Fruit fly (Drosophila melanogaster): ENCODE results near the gene Btk.

Gene Btk

dm6 chr2L:8307817-8308551 lies 7.1 kb upstream of the Btk start, which contains the start of the genes Ostgamma and Mettl14 (continued):
- no peak for TF ChIP-seq Side (GFP tag; optimal IDR thresholded peaks at IDR 0.05)
- TF ChIP-seq CG9727 (GFP tag; optimal IDR thresholded peaks at IDR 0.05): no peak
- TF ChIP-seq p53 (GFP tag; optimal IDR thresholded peaks at IDR 0.05): no peak
- peak; percentile 59; the same call in 2 of the 3 replicates for TF ChIP-seq HLH4C (GFP tag; IDR thresholded peaks at IDR 0.05; ENCODE audit: partially characterized antibody)
- no peak for TF ChIP-seq pfk (GFP tag; optimal IDR thresholded peaks at IDR 0.05)
- TF ChIP-seq CG8388 (GFP tag; optimal IDR thresholded peaks at IDR 0.05): peak; percentile 16
- peak; percentile 31 for TF ChIP-seq CG18262 (tag; optimal IDR thresholded peaks at IDR 0.05)
- peak; percentile 36 for TF ChIP-seq trem (tag; optimal IDR thresholded peaks at IDR 0.05)
- TF ChIP-seq CG9817 (tag; optimal IDR thresholded peaks at IDR 0.05): peak; percentile 3
- TF ChIP-seq HLH54F (GFP tag; optimal IDR thresholded peaks at IDR 0.05): no peak
- no peak for TF ChIP-seq CG14050 (GFP tag; IDR thresholded peaks at IDR 0.05)
- TF ChIP-seq CG6813 (GFP tag; optimal IDR thresholded peaks at IDR 0.05): no peak

dm6 chr2L:8305409-8305808 lies 4.5 kb upstream of the Btk start, which contains the start of gene CG7840:
TSS of gene CG7840 (plus strand) at chr2L:8305586.
- TF ChIP-seq CG2129 (GFP tag; IDR thresholded peaks at IDR 0.05; ENCODE audit: partially characterized antibody): peak; percentile 79
- TF ChIP-seq CoRest (tag; optimal IDR thresholded peaks at IDR 0.05): peak; percentile 3
- TF ChIP-seq stwl (tag; optimal IDR thresholded peaks at IDR 0.05): peak; percentile 14
- TF ChIP-seq knrl (GFP tag; IDR thresholded peaks at IDR 0.05; ENCODE audit: partially characterized antibody): peak; percentile 85
- no peak for TF ChIP-seq Hr78 (GFP tag; optimal IDR thresholded peaks at IDR 0.05)
- TF ChIP-seq CG3995 (GFP tag; optimal IDR thresholded peaks at IDR 0.05): peak; percentile 77
- no peak for TF ChIP-seq Dbx (GFP tag; IDR thresholded peaks at IDR 0.05)
- TF ChIP-seq tna (GFP tag; IDR thresholded peaks at IDR 0.05; ENCODE audit: partially characterized antibody): peak; percentile 78
- no peak for TF ChIP-seq insv (GFP tag; optimal IDR thresholded peaks at IDR 0.05)
- no peak for TF ChIP-seq CG12299 (tag; optimal IDR thresholded peaks at IDR 0.05)
- peak; percentile 83 for TF ChIP-seq CG7963 (GFP tag; IDR thresholded peaks at IDR 0.05; ENCODE audit: partially characterized antibody)
- no peak for TF ChIP-seq CG10209 (GFP tag; optimal IDR thresholded peaks at IDR 0.05)
- no peak for TF ChIP-seq pum (GFP tag; optimal IDR thresholded peaks at IDR 0.05)
- TF ChIP-seq trem (tag; optimal IDR thresholded peaks at IDR 0.05): peak; percentile 32
- TF ChIP-seq CG15514 (GFP tag; optimal IDR thresholded peaks at IDR 0.05): peak; percentile 54
- no peak for TF ChIP-seq CG14667 (GFP tag; IDR thresholded peaks at IDR 0.05)
- TF ChIP-seq Elba2 (GFP tag; optimal IDR thresholded peaks at IDR 0.05): no peak
- no peak for TF ChIP-seq gfzf (GFP tag; optimal IDR thresholded peaks at IDR 0.05)
- no peak for TF ChIP-seq Six4 (GFP tag; optimal IDR thresholded peaks at IDR 0.05)
- TF ChIP-seq sens (GFP tag): no peak
- TF ChIP-seq BEAF-32 (GFP tag; optimal IDR thresholded peaks at IDR 0.05): peak; percentile 80
- peak; percentile 57; the same call in 1 of the 3 replicates for TF ChIP-seq CG11560 (tag; IDR thresholded peaks at IDR 0.05)
- peak; percentile 92 for TF ChIP-seq zen2 (GFP tag; IDR thresholded peaks at IDR 0.05; ENCODE audit: partially characterized antibody)
- TF ChIP-seq Bteb2 (GFP tag; optimal IDR thresholded peaks at IDR 0.05): no peak
- peak; percentile 76 for TF ChIP-seq CG2116 (GFP tag; optimal IDR thresholded peaks at IDR 0.05)
- peak; percentile 74 for TF ChIP-seq Meics (GFP tag; optimal IDR thresholded peaks at IDR 0.05)
- TF ChIP-seq hb (GFP tag; IDR thresholded peaks at IDR 0.05; ENCODE audit: partially characterized antibody): peak; percentile 54; the same call in 2 of the 3 replicates
- peak; percentile 91 for TF ChIP-seq CG34224 (GFP tag; IDR thresholded peaks at IDR 0.05; ENCODE audit: partially characterized antibody)
- TF ChIP-seq CG10654 (GFP tag; optimal IDR thresholded peaks at IDR 0.05): no peak
- TF ChIP-seq sc (optimal IDR thresholded peaks at IDR 0.05): no peak
- no peak for TF ChIP-seq sc (GFP tag; optimal IDR thresholded peaks at IDR 0.05)
- TF ChIP-seq Opbp (GFP tag; IDR thresholded peaks at IDR 0.05; ENCODE audit: partially characterized antibody): peak; percentile 91
- TF ChIP-seq E2f2 (GFP tag; IDR thresholded peaks at IDR 0.05): peak; percentile 93
- TF ChIP-seq eyg (GFP tag; optimal IDR thresholded peaks at IDR 0.05): no peak
- peak; percentile 88 for TF ChIP-seq amos (GFP tag; IDR thresholded peaks at IDR 0.05; ENCODE audit: partially characterized antibody)
- no peak for TF ChIP-seq CG18764 (GFP tag; optimal IDR thresholded peaks at IDR 0.05)

All from whole organism, embryonic.